Worm (Caenorhabditis elegans): ENCODE measurements around the gene Y43F4A.1.

DNA sequence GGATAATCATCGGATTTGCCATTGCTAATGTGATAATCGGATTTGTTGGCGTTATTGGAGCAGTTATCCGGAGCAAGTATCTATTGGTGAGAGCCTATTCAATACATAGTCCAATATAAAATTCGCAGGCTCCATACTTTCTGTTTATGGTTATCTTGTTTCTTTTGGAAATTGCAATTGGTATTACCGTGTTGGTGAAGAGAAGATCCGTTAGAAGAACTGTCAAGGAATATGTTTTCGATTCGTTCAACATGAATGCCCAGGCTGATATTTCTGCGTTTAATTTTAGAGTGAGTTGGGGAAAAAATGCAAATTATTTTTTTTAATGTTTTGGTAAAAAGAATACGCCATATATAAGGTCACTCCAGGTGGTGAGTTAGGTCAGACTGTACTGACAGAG lies 9.8 kb upstream of the Y43F4A.1 start:
- TF ChIP-seq nfya-1 (tag; optimal IDR thresholded peaks at IDR 0.05): no peak
- TF ChIP-seq C38D4.7 (GFP tag; optimal IDR thresholded peaks at IDR 0.05): no peak
- TF ChIP-seq pqm-1 (tag; optimal IDR thresholded peaks at IDR 0.05): no peak
- no peak for TF ChIP-seq ceh-2 (tag; optimal IDR thresholded peaks at IDR 0.05)
- no peak for TF ChIP-seq tbx-2 (tag; optimal IDR thresholded peaks at IDR 0.05)
- no peak for TF ChIP-seq lim-6 (tag; optimal IDR thresholded peaks at IDR 0.05)
- no peak for TF ChIP-seq syd-9 (tag; optimal IDR thresholded peaks at IDR 0.05)
